Worm (Caenorhabditis elegans) whole organism, L3 larva: ENCODE results near the gene F41B4.2.

ENCODE experiments used
- R02D3.7 ChIP-seq: fragments of 150-350 bp; optimal IDR thresholded peaks from 2 replicates; lab custom pipeline; 2014; ENCODE audit warnings: missing biosample characterization, missing genetic modification characterization
- ZK546.5 ChIP-seq: sonication (generic microtip); optimal IDR thresholded peaks from 2 replicates; lab custom pipeline; 2017; ENCODE audit warnings: missing biosample characterization, missing genetic modification characterization
- aly-2 ChIP-seq: fragments of 150-350 bp; optimal IDR thresholded peaks from 2 replicates; lab custom pipeline; 2014; ENCODE audit warnings: missing biosample characterization, missing genetic modification characterization
- ama-1 ChIP-seq: fragments of 150-350 bp; optimal IDR thresholded peaks from 2 replicates; lab custom pipeline; 2018
- ceh-16 ChIP-seq: sonication (generic microtip); optimal IDR thresholded peaks from 2 replicates; lab custom pipeline; 2017; ENCODE audit warnings: missing biosample characterization, missing genetic modification characterization
- ceh-82 ChIP-seq: fragments of 150-350 bp; optimal IDR thresholded peaks from 2 replicates; lab custom pipeline; 2014; ENCODE audit warnings: missing biosample characterization, missing genetic modification characterization
- egl-27 ChIP-seq: sonication (generic microtip); optimal IDR thresholded peaks from 4 replicates; lab custom pipeline; 2017; ENCODE audit warnings: missing biosample characterization, missing genetic modification reagents, missing genetic modification characterization
- egl-5 ChIP-seq: fragments of 150-350 bp; optimal IDR thresholded peaks from 2 replicates; lab custom pipeline; 2017; ENCODE audit warnings: missing biosample characterization, missing genetic modification reagents, missing genetic modification characterization, inconsistent platforms
- elt-1 ChIP-seq: fragments of 150-350 bp; optimal IDR thresholded peaks from 2 replicates; lab custom pipeline; 2014; ENCODE audit warnings: missing biosample characterization, missing genetic modification characterization
- elt-2 ChIP-seq: sonication (generic microtip); optimal IDR thresholded peaks from 2 replicates; lab custom pipeline; 2016; ENCODE audit warnings: missing genetic modification reagents, mild to moderate bottlenecking, missing genetic modification characterization, missing compliant biosample characterization
- eor-1 ChIP-seq, 2 experiments: fragments of 150-350 bp; optimal IDR thresholded peaks; 2 replicates each; lab custom pipeline; 2014 to 2018; ENCODE audit warnings: missing biosample characterization in 2 of 2, missing genetic modification characterization in 2 of 2
- fkh-10 ChIP-seq: sonication (generic microtip); optimal IDR thresholded peaks from 2 replicates; lab custom pipeline; 2017; ENCODE audit warnings: missing biosample characterization, missing genetic modification reagents, missing genetic modification characterization
- fkh-2 ChIP-seq: fragments of 150-350 bp; optimal IDR thresholded peaks from 2 replicates; lab custom pipeline; 2014; ENCODE audit warnings: missing biosample characterization, missing genetic modification reagents, missing genetic modification characterization
- lin-15B ChIP-seq: fragments of 150-350 bp; optimal IDR thresholded peaks from 2 replicates; lab custom pipeline; 2014; ENCODE audit warnings: missing biosample characterization, missing genetic modification characterization
- lin-39 ChIP-seq: fragments of 150-350 bp; optimal IDR thresholded peaks from 2 replicates; lab custom pipeline; 2018; ENCODE audit warnings: missing biosample characterization, missing genetic modification reagents, missing genetic modification characterization
- lsy-12 ChIP-seq: sonication (generic microtip); optimal IDR thresholded peaks from 2 replicates; lab custom pipeline; 2016; ENCODE audit warnings: mild to moderate bottlenecking, missing genetic modification characterization, missing compliant biosample characterization
- mdl-1 ChIP-seq: fragments of 150-350 bp; optimal IDR thresholded peaks from 2 replicates; lab custom pipeline; 2014; ENCODE audit warnings: missing biosample characterization, missing genetic modification characterization
- mml-1 ChIP-seq: fragments of 150-350 bp; sonication (generic microtip); optimal IDR thresholded peaks from 3 replicates; lab custom pipeline; 2014; ENCODE audit warnings: missing biosample characterization, missing genetic modification characterization
- nfya-1 ChIP-seq: sonication (generic microtip); optimal IDR thresholded peaks from 2 replicates; lab custom pipeline; 2017; ENCODE audit warnings: missing genetic modification characterization, mild to moderate bottlenecking, missing compliant biosample characterization, antibody characterized with exemption, moderate library complexity; ENCODE audit not compliant: insufficient read depth
- nhr-12 ChIP-seq: fragments of 150-350 bp; optimal IDR thresholded peaks from 2 replicates; lab custom pipeline; 2014; ENCODE audit warnings: missing biosample characterization, missing genetic modification characterization
- nhr-23 ChIP-seq: fragments of 150-350 bp; optimal IDR thresholded peaks from 2 replicates; lab custom pipeline; 2014; ENCODE audit warnings: missing biosample characterization, missing genetic modification reagents, missing genetic modification characterization
- nhr-237 ChIP-seq: fragments of 150-350 bp; optimal IDR thresholded peaks from 2 replicates; lab custom pipeline; 2014; ENCODE audit warnings: missing biosample characterization, missing genetic modification characterization
- nhr-43 ChIP-seq: sonication (generic microtip); optimal IDR thresholded peaks from 2 replicates; lab custom pipeline; 2016; ENCODE audit warnings: mild to moderate bottlenecking, missing genetic modification characterization, missing compliant biosample characterization; ENCODE audit not compliant: poor library complexity, severe bottlenecking
- pha-4 ChIP-seq: fragments of 150-350 bp; optimal IDR thresholded peaks from 2 replicates; lab custom pipeline; 2014; ENCODE audit warnings: missing biosample characterization, missing genetic modification reagents, missing genetic modification characterization
- pqm-1 ChIP-seq: fragments of 150-350 bp; optimal IDR thresholded peaks from 2 replicates; lab custom pipeline; 2017; ENCODE audit warnings: missing biosample characterization, missing genetic modification characterization, inconsistent platforms
- skn-1 ChIP-seq: fragments of 150-350 bp; optimal IDR thresholded peaks from 2 replicates; lab custom pipeline; 2014; ENCODE audit warnings: missing biosample characterization, missing genetic modification characterization
- snpc-4 ChIP-seq: fragments of 150-350 bp; optimal IDR thresholded peaks from 2 replicates; lab custom pipeline; 2014; ENCODE audit warnings: missing biosample characterization, missing genetic modification characterization
- unc-62 ChIP-seq: fragments of 150-350 bp; sonication (generic microtip); optimal IDR thresholded peaks from 4 replicates; lab custom pipeline; 2014; ENCODE audit warnings: missing biosample characterization, missing genetic modification reagents, missing genetic modification characterization
- ztf-11 ChIP-seq: fragments of 150-350 bp; optimal IDR thresholded peaks from 2 replicates; lab custom pipeline; 2014; ENCODE audit warnings: missing biosample characterization, missing genetic modification characterization
- ztf-4 ChIP-seq: fragments of 150-350 bp; optimal IDR thresholded peaks from 2 replicates; lab custom pipeline; 2014; ENCODE audit warnings: missing biosample characterization, missing genetic modification characterization

F41B4.2 gene

DNA sequence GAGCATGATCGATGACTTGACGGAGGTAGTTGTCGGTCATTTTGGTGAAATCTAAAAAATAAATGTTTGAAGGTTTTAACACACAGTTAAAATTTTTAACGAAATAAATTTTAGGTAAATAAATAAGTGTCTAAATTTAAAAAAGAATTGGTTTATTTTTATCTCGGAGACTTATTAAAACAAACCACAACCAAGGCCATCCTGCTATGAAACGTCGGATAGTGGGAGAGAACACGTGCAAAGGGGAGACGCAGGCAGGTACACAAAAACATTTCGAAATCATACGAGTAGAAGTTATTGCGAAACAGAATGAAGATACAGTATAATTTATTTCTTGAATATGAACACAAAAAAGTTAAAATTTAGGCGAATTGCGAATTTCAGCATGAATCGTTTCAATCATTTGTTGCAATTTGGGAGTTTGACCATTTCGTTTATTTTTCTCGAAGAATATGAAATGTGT, 1.0 kb upstream of the F41B4.2 start, which contains the start of gene F41B4.3:
TSS of gene F41B4.3 (minus strand) at position 51 of the 463 bp plus-strand sequence.
- peak; percentile 31 for TF ChIP-seq nfya-1 (tag; lab: Kevin White, UChicago)
- TF ChIP-seq ztf-4: no peak
- no peak for TF ChIP-seq aly-2 (tag; lab: Kevin White, UChicago)
- TF ChIP-seq nhr-23 (tag; lab: Kevin White, UChicago): peak; percentile 30

DNA sequence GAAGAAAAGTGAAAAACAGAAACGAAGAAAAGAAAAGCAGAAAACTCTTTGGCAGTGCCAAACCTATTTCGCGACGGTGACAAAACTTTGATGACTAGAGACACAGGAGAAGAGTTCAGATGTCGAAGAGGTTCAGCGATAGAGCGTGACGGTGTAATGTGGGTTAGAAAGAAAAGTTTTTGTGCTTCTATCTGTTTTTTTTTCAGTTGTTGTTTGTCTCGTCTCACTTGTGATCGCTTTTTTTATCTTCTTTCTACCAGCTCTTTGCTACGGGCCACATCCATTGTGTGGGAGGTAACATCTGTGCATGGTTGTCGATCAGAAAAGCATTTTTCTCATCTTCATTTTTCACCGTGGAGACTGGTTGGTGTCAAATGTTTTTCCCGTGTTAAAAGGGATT, 9.2 kb downstream of the F41B4.2 start, which contains the start of gene F41B4.1:
TSS of gene F41B4.1 (minus strand) at position 23 of the 400 bp plus-strand sequence.
- TF ChIP-seq ZK546.5 (no peak), eor-1 (tag; optimal IDR thresholded peaks at IDR 0.05; lab: Kevin White, UChicago) (no peak), egl-5 (tag; lab: Kevin White, UChicago) (peak; percentile 46), nfya-1 (tag; lab: Kevin White, UChicago) (peak; percentile 35), lin-15B (no peak), nhr-23 (tag; lab: Kevin White, UChicago) (no peak), lin-39 (tag; lab: Kevin White, UChicago) (peak; percentile 76), skn-1 (tag; lab: Kevin White, UChicago) (no peak), mml-1 (no peak), nhr-43 (no peak), ceh-82 (tag; lab: Kevin White, UChicago) (no peak), nhr-12 (tag; lab: Kevin White, UChicago) (no peak), ceh-16 (tag; lab: Kevin White, UChicago) (no peak)
- TF ChIP-seq, all 47 proteins: peak for 3

DNA sequence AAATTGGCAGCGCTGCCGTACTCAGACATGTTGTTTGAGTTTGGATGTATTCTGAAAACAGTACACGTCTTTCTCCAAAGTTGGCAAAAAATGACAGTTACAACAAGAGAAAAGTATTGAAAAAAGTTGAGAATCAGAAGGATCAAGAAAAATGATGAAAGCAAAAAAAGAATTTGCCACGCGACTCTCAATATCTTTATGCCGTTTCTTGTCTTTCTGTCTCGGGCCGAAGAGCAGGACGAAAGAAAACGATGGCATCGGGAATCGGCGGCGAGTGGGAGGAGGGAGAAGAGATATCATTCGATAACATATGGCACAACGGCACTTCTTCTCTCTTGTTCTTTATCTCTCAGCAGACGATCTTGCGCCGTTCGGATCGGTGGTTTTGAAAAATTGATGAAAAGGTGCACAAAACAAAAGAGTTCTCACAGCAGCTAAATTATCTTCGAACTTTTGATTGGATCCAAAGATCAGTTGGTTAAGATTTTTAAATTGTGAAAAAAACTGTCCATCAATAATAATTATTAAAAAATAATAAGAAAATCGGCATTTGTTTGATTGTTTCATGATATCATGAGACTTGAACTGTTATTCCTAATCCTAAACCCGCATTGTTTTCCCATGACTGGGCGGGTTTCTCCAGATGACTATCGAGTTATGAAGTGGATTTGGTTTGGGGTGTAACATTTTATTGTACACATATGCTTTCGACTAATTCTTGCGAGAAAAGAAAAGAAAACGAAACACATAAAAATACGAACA, 11.7 kb downstream of the F41B4.2 start, which contains the start of gene gei-15:
TSS of gene gei-15 (minus strand) at position 51 of the 762 bp plus-strand sequence.
- TF ChIP-seq nhr-23 (tag; lab: Kevin White, UChicago) (no peak), pha-4 (no peak)

DNA sequence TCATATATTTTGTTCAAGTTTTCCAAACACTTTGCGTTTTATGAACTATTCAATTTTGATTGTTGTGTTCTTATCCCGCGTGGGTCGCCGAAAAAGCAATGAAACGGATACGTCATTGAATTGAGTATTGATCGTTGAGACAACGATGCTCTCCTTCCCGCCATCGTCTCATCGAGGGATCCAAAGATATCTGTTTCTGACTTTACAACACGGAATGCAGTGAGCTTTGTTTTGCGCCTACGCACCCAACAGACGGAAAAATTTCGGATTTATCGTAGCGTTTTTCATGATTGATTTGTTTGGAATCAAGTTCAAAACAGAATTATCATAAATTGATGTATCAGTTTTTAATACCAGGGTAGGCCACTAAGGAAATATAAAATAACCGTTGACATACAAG, 12.5 kb downstream of the F41B4.2 start:
- TF ChIP-seq egl-5 (tag; lab: Kevin White, UChicago): peak; percentile 11
- TF ChIP-seq skn-1 (tag; lab: Kevin White, UChicago): no peak
- TF ChIP-seq aly-2 (tag; lab: Kevin White, UChicago): no peak
- TF ChIP-seq ZK546.5: no peak
- no peak for TF ChIP-seq R02D3.7 (tag; lab: Kevin White, UChicago)
- no peak for TF ChIP-seq ceh-82 (tag; lab: Kevin White, UChicago)

DNA sequence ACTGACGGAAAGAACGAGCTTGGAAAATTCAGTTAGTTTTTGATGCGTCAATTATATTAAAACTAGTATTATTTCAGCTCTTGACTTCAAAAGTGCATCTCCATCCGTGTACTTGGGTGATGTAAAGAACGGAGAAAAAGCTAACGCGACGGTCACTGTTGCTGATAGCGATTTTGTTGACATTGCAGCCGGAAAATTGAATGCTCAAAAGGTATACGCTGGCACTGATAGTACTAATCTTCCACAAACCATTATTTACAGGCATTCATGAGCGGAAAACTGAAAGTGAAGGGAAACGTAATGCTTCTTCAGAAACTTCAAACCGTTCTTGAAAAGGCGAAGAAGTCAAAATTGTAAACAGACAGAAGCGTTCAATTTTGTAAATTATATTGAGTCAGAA, 15.4 kb downstream of the F41B4.2 start:
- TF ChIP-seq pha-4: peak; percentile 57
- no peak for TF ChIP-seq ztf-4
- peak; percentile 49 for TF ChIP-seq elt-2 (tag; lab: Kevin White, UChicago)

DNA sequence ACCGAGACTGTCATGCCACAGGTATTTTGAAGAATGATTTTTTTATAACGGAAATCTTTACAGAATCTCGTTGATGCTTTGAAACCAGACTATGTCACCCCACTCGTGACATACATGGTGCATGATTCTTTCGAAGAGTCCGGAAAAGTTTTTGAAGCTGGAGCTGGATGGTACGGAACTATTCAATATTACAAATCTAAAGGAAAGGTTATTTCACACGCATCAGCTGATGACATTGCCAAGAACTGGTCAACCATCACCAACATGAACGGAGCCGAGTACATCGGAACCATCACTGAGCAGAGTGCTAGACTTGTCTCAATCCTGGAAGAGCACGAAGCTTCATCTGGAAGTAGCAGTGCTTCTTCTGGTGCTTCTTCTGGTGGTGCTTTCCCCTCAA, 15.9 kb downstream of the F41B4.2 start:
- TF ChIP-seq egl-27 (tag; lab: Kevin White, UChicago) (no peak), ZK546.5 (no peak), elt-2 (tag; lab: Kevin White, UChicago) (no peak), nhr-237 (tag; lab: Kevin White, UChicago) (no peak), ztf-11 (tag; lab: Kevin White, UChicago) (no peak), nhr-23 (tag; lab: Kevin White, UChicago) (no peak), snpc-4 (no peak), nfya-1 (tag; lab: Kevin White, UChicago) (no peak), mdl-1 (tag; lab: Kevin White, UChicago) (no peak), elt-1 (tag; lab: Kevin White, UChicago) (no peak), ceh-16 (tag; lab: Kevin White, UChicago) (no peak), skn-1 (tag; lab: Kevin White, UChicago) (no peak), fkh-10 (no peak), unc-62 (no peak)
- TF ChIP-seq, all 47 proteins: peak for 0

DNA sequence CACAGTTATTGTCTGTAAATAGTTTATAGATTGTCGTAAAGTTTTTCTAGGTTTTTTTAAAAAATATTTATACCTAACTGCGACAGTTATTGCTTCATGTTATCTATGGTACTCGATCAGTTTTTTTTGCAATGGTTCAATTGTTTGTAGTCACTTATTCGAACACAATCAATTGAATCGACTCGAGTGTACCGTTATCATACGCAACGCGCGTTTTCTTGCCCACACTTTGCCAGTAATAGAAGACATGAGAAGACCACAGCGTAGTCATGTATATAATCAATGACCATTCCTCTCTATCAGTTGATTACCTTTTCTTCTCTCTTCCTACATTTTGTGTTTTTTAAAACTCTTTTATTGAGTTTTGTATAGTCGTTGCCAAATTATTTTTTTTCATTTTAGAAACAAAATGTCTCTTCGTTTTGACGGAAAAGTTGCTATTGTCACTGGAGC, 17.0 kb downstream of the F41B4.2 start, which contains the start of gene dhs-28:
TSS of gene dhs-28 (plus strand) at position 403 of the 453 bp plus-strand sequence.
- TF ChIP-seq nfya-1 (tag; lab: Kevin White, UChicago) (no peak), ama-1 (lab: Kevin White, UChicago) (peak; percentile 42), pha-4 (peak; percentile 25), nhr-43 (peak; percentile 15), pqm-1 (peak; percentile 90), lsy-12 (tag; lab: Kevin White, UChicago) (no peak), fkh-2 (tag; lab: Kevin White, UChicago) (no peak), elt-2 (tag; lab: Kevin White, UChicago) (peak; percentile 90)
